Fruit fly (Drosophila melanogaster): ENCODE results near the gene Wnt10.

The Wnt10 gene

DNA sequence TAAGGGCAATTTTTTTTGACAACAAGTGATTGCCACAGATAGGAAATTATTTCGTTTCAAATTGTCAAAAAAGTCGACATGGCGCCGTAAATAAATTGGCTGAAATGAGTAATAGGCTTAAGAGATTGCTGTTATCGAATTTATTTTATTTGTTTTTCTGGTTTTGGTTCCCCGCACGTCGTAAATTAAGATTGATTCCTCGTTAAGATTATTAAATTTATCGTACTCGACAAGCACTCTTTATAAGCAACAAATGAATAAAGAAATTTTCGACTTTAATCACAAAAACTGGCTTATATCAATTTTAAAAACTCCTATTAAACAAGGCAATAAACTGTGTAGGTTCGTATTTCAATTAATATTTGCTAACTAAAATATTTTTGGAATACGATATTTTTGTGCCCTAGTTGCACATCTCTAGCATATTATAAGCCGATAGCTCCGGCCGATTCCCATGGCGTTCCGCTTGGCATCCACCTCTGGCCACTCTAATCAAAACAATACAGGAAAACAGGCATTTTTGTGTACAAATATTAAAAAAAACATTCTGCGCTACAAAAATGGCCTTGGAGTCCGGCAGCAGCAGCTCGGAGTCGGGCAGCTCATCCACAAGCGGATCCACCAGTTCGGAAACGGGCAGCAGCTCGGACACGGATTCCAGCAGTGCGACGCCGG is 48.9 kb downstream of the Wnt10 start, which contains the start of gene chm:
Gene chm, plus strand, starts transcription at position 471 of the 675 bp plus-strand sequence.
- TF ChIP-seq CG9948 (tag; optimal IDR thresholded peaks at IDR 0.05) = no peak
- peak; percentile 15 for TF ChIP-seq D1 (tag; optimal IDR thresholded peaks at IDR 0.05)
- no peak for TF ChIP-seq gl (tag; optimal IDR thresholded peaks at IDR 0.05)
- TF ChIP-seq EcR (GFP tag; optimal IDR thresholded peaks at IDR 0.05) = no peak

DNA sequence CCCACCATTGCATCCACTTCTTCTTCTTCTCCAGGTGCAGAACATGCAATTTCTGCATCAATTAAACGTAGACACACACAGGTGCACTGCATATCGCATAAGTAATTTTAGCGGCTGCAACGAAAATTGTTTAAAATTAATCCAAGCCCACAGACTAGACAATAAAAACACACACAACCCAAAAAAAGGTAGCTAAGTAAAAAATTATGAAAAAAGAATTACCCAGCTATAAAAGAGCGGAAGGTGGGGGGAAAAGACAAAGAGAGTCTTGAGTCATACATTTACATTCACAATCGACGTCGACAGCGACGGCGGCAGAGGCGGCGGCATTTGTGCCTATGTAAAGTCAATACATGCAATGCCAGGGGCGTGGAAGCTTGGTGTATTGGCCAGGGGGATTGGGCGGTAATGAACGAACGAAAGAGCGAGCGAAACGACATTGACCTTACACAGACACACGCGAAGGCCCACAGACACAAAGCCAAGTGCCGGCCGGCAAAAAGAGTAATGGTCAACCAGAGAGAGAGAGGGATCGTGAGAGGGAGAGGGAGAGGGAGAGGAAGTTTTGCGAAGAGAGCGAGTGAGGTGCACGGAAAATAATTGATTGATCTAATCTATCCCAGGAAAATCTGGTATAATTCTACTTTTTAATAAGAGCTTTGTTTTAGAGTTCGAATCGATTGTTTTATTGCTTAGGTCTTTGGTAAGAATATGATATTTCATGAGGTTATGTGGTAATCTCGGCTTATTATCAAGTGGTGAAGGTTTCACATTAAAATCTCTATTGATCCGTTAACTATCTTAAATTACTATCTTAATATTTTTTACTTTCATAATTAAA is 55.2 kb downstream of the Wnt10 start:
- TF ChIP-seq Snoo (tag; optimal IDR thresholded peaks at IDR 0.05) = peak; percentile 77
- TF ChIP-seq CG8159 (tag; optimal IDR thresholded peaks at IDR 0.05) = peak; percentile 85
- TF ChIP-seq Pif1B (GFP tag; optimal IDR thresholded peaks at IDR 0.05) = peak; percentile 69
- peak; percentile 55 for TF ChIP-seq Ets98B (GFP tag; IDR thresholded peaks at IDR 0.05)
- TF ChIP-seq CG9948 (tag; optimal IDR thresholded peaks at IDR 0.05) = peak; percentile 83
- no peak for TF ChIP-seq CG4496 (GFP tag; IDR thresholded peaks at IDR 0.05)
- TF ChIP-seq CG12605 (GFP tag; IDR thresholded peaks at IDR 0.05) = peak; percentile 28
- peak; percentile 99 for TF ChIP-seq EcR (GFP tag; optimal IDR thresholded peaks at IDR 0.05)
- TF ChIP-seq CG8301 (tag; optimal IDR thresholded peaks at IDR 0.05) = peak; percentile 75
- TF ChIP-seq CG17806 (tag; optimal IDR thresholded peaks at IDR 0.05) = peak; percentile 75
- peak; percentile 80 for TF ChIP-seq CG34367 (tag; optimal IDR thresholded peaks at IDR 0.05)
- TF ChIP-seq D1 (tag; optimal IDR thresholded peaks at IDR 0.05) = peak; percentile 5
- TF ChIP-seq CG15710 (tag; optimal IDR thresholded peaks at IDR 0.05) = peak; percentile 83
- no peak for TF ChIP-seq CG13204 (GFP tag; optimal IDR thresholded peaks at IDR 0.05)
- TF ChIP-seq CG14655 (GFP tag; optimal IDR thresholded peaks at IDR 0.05) = peak; percentile 87
- TF ChIP-seq CG10348 (GFP tag; IDR thresholded peaks at IDR 0.05) = no peak
- TF ChIP-seq fd96Ca (GFP tag; IDR thresholded peaks at IDR 0.05) = no peak; the same call in 2 of the 3 replicates
- peak; percentile 51 for TF ChIP-seq Pif1A (GFP tag; optimal IDR thresholded peaks at IDR 0.05)

DNA sequence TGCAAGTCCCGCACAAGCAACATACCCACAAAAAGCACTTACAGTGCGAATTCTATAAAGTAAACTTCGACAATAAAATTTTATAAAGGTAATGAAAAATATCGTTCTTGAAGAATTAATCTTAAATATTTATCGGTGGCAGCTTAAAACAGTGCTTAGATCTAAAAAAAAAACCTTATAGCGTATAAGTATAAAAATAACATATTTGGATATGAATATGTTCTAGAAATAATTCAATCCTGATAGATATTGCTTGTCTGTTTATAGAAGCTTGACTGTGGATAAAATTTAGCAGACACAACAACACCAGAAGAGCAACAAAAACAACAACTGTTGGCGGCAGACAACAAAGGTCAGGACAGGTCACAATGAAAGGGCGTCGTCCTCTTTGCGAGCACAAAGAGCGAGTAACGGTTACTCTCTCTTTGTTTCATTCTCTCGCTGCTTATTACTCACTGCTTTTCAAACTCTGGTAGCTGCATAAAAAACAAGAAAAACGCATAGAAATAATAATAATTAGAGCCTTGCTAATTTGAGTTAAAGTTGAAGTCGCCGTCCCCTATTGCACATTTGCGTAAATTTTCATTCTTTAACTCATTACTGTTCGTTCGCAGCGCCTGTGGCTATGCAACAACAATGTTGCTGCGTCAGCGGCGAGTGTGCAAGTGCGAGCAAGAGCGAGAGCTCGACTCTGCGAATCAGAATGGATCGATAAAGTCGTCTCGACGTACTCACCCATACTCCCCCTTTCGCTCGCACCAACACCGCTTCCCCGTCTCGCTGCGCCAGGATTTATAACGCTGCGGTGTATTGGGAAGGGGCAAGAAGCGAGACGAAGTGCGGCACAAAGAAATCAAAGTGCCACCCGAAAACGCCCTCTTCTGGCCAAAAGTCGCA is 56.5 kb downstream of the Wnt10 start:
- TF ChIP-seq CG32121 (GFP tag; IDR thresholded peaks at IDR 0.05) (peak; percentile 28; the same call in 1 of the 2 replicates), CG14655 (GFP tag; optimal IDR thresholded peaks at IDR 0.05) (peak; percentile 58), CG34367 (tag; optimal IDR thresholded peaks at IDR 0.05) (peak; percentile 59), fd96Ca (GFP tag; IDR thresholded peaks at IDR 0.05) (no peak; the same call in 2 of the 3 replicates), CG8159 (tag; optimal IDR thresholded peaks at IDR 0.05) (peak; percentile 82), CG17806 (tag; optimal IDR thresholded peaks at IDR 0.05) (peak; percentile 65), CG13204 (GFP tag; optimal IDR thresholded peaks at IDR 0.05) (peak; percentile 23), gl (tag; optimal IDR thresholded peaks at IDR 0.05) (no peak), CG8301 (tag; optimal IDR thresholded peaks at IDR 0.05) (peak; percentile 45), CG10348 (GFP tag; IDR thresholded peaks at IDR 0.05) (no peak), D1 (tag; optimal IDR thresholded peaks at IDR 0.05) (no peak), Pif1B (GFP tag; optimal IDR thresholded peaks at IDR 0.05) (peak; percentile 39), Snoo (tag; optimal IDR thresholded peaks at IDR 0.05) (peak; percentile 57), rn (GFP tag; IDR thresholded peaks at IDR 0.05) (no peak), CG15710 (tag; optimal IDR thresholded peaks at IDR 0.05) (peak; percentile 81), CG9948 (tag; optimal IDR thresholded peaks at IDR 0.05) (peak; percentile 74), CG12605 (GFP tag; IDR thresholded peaks at IDR 0.05) (peak; percentile 38; the same call in 1 of the 2 replicates), Pif1A (GFP tag; optimal IDR thresholded peaks at IDR 0.05) (peak; percentile 55), Ets98B (GFP tag; IDR thresholded peaks at IDR 0.05) (no peak), EcR (GFP tag; optimal IDR thresholded peaks at IDR 0.05) (peak; percentile 97), CG4496 (GFP tag; IDR thresholded peaks at IDR 0.05) (no peak)

DNA sequence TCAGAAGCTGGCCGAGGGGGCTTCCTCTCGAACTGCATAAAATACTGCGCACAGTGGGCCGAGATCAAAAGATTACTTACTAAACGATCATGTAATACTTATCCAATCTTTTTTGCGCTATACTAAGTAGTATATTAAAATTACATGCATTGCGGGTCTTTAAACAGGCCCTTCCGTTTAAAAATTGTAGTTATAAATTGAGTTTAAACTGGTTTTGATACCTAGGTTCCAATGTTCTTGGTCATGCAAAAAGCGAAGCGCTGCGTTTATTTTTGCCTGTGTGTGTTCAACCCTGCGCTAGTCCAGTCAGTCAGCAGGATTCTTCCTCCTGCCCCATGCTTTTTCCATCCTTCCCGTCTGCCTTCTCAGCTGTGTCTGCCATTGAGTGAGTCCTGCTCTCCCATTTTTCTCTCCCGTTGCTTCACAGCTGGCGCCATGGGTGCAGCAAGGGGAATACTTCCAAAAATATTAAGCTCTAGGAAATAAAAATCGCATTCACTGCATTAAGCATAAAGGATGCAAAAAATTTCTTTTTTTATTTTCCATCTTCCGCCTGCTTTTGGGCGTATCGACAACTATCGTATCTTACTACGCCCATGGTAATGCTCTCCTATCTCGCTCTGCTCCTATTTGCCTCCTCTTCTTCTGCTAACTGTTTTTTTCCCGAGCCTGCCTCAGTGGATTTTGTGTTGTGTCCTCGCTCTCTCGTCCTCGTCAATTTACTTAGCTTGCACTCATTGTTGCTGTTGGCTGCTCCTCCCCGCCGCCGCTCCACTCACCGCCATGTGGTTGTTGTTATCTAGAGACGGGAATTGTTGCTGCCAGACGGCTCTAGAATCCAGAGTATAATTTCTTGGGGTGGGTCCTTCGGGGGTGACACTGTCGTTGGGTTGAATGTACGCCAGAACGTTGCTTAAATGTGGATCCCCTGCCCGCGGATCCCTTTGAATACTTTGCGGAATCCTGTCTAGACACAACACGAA is 57.4 kb downstream of the Wnt10 start:
- TF ChIP-seq CG8159 (tag; optimal IDR thresholded peaks at IDR 0.05) = peak; percentile 92
- TF ChIP-seq fd96Ca (GFP tag; IDR thresholded peaks at IDR 0.05) = peak; percentile 88
- TF ChIP-seq CG12605 (GFP tag; IDR thresholded peaks at IDR 0.05) = peak; percentile 57
- peak; percentile 64 for TF ChIP-seq Ets98B (GFP tag; IDR thresholded peaks at IDR 0.05)
- peak; percentile 86 for TF ChIP-seq Pif1A (GFP tag; optimal IDR thresholded peaks at IDR 0.05)
- TF ChIP-seq CG34367 (tag; optimal IDR thresholded peaks at IDR 0.05) = peak; percentile 76
- peak; percentile 38 for TF ChIP-seq D1 (tag; optimal IDR thresholded peaks at IDR 0.05)
- TF ChIP-seq CG15710 (tag; optimal IDR thresholded peaks at IDR 0.05) = peak; percentile 96
- TF ChIP-seq Snoo (tag; optimal IDR thresholded peaks at IDR 0.05) = peak; percentile 68
- TF ChIP-seq CG14655 (GFP tag; optimal IDR thresholded peaks at IDR 0.05) = peak; percentile 81
- peak; percentile 90 for TF ChIP-seq EcR (GFP tag; optimal IDR thresholded peaks at IDR 0.05)
- TF ChIP-seq rn (GFP tag; IDR thresholded peaks at IDR 0.05) = peak; percentile 76
- TF ChIP-seq CG8301 (tag; optimal IDR thresholded peaks at IDR 0.05) = peak; percentile 68
- peak; percentile 64 for TF ChIP-seq CG32121 (GFP tag; IDR thresholded peaks at IDR 0.05)
- no peak for TF ChIP-seq CG10348 (GFP tag; IDR thresholded peaks at IDR 0.05)
- TF ChIP-seq CG9948 (tag; optimal IDR thresholded peaks at IDR 0.05) = peak; percentile 78
- peak; percentile 84 for TF ChIP-seq CG17806 (tag; optimal IDR thresholded peaks at IDR 0.05)
- TF ChIP-seq gl (tag; optimal IDR thresholded peaks at IDR 0.05) = peak; percentile 63
- peak; percentile 74 for TF ChIP-seq Pif1B (GFP tag; optimal IDR thresholded peaks at IDR 0.05)
- no peak; the same call in 2 of the 3 replicates for TF ChIP-seq CG4496 (GFP tag; IDR thresholded peaks at IDR 0.05)
- TF ChIP-seq CG13204 (GFP tag; optimal IDR thresholded peaks at IDR 0.05) = peak; percentile 77

Measured in whole organism, pupa.